Worm (Caenorhabditis elegans): ENCODE measurements around the gene F57C7.4.

Gene F57C7.4

ce11 chrX:10593756-10594376 is 4.5 kb upstream of the F57C7.4 start:
- TF ChIP-seq ama-1 (optimal IDR thresholded peaks at IDR 0.05) (no peak), B0310.2 (tag; optimal IDR thresholded peaks at IDR 0.05) (no peak), flt-1 (GFP tag; IDR thresholded peaks at IDR 0.05) (no peak), hnd-1 (tag; optimal IDR thresholded peaks at IDR 0.05) (no peak), hmg-4 (GFP tag; optimal IDR thresholded peaks at IDR 0.05) (peak; percentile 77), F13C5.2 (tag; optimal IDR thresholded peaks at IDR 0.05) (no peak), sea-1 (GFP tag; conservative IDR thresholded peaks at IDR 0.05) (no peak), ceh-13 (GFP tag; optimal IDR thresholded peaks at IDR 0.05) (no peak), ceh-36 (tag; optimal IDR thresholded peaks at IDR 0.05) (peak; percentile 3), tbx-37 (GFP tag; conservative IDR thresholded peaks at IDR 0.05) (no peak), aly-1 (tag; optimal IDR thresholded peaks at IDR 0.05) (no peak)

ce11 chrX:10593234-10593633 is 3.9 kb upstream of the F57C7.4 start, which contains the start of gene sdn-1:
Gene sdn-1 (minus strand): TSS chrX:10593334.
- TF ChIP-seq sea-1 (GFP tag; conservative IDR thresholded peaks at IDR 0.05) (no peak), ama-1 (optimal IDR thresholded peaks at IDR 0.05) (no peak), ceh-13 (GFP tag; optimal IDR thresholded peaks at IDR 0.05) (no peak), scrt-1 (GFP tag; IDR thresholded peaks at IDR 0.05) (no peak), tbx-11 (GFP tag; IDR thresholded peaks at IDR 0.05) (no peak), B0310.2 (tag; optimal IDR thresholded peaks at IDR 0.05) (no peak), hnd-1 (tag; optimal IDR thresholded peaks at IDR 0.05) (no peak), ets-7 (tag; optimal IDR thresholded peaks at IDR 0.05) (no peak), tra-4 (tag; optimal IDR thresholded peaks at IDR 0.05) (no peak), F13C5.2 (tag; optimal IDR thresholded peaks at IDR 0.05) (no peak), pes-1 (GFP tag; IDR thresholded peaks at IDR 0.05) (no peak), hmbx-1 (tag; optimal IDR thresholded peaks at IDR 0.05) (no peak), tbx-37 (GFP tag; conservative IDR thresholded peaks at IDR 0.05) (no peak), hmg-4 (GFP tag; optimal IDR thresholded peaks at IDR 0.05) (no peak), aly-1 (tag; optimal IDR thresholded peaks at IDR 0.05) (no peak)

ce11 chrX:10591208-10591782 is 1.9 kb upstream of the F57C7.4 start:
- TF ChIP-seq ets-7 (tag; optimal IDR thresholded peaks at IDR 0.05), result no peak
- TF ChIP-seq hmg-4 (GFP tag; optimal IDR thresholded peaks at IDR 0.05), result peak; percentile 9
- no peak for TF ChIP-seq ceh-13 (GFP tag; optimal IDR thresholded peaks at IDR 0.05)

ce11 chrX:10590772-10591171 is 1.4 kb upstream of the F57C7.4 start:
- no peak for TF ChIP-seq F13C5.2 (tag; optimal IDR thresholded peaks at IDR 0.05)
- peak; percentile 40 for TF ChIP-seq ama-1 (optimal IDR thresholded peaks at IDR 0.05)
- no peak for TF ChIP-seq sea-1 (GFP tag; conservative IDR thresholded peaks at IDR 0.05)
- 0 out of 2 replicates have a peak, but pooled peaks have one; percentile 22 for TF ChIP-seq pes-1 (GFP tag; IDR thresholded peaks at IDR 0.05)

- TF ChIP-seq ceh-36 (tag; optimal IDR thresholded peaks at IDR 0.05), result no peak
- TF ChIP-seq tra-4 (tag; optimal IDR thresholded peaks at IDR 0.05), result no peak
- no peak for TF ChIP-seq F13C5.2 (tag; optimal IDR thresholded peaks at IDR 0.05)
- TF ChIP-seq B0310.2 (tag; optimal IDR thresholded peaks at IDR 0.05), result no peak
- TF ChIP-seq scrt-1 (GFP tag; IDR thresholded peaks at IDR 0.05), result no peak
- TF ChIP-seq hmg-4 (GFP tag; optimal IDR thresholded peaks at IDR 0.05), result no peak
- no peak for TF ChIP-seq ama-1 (optimal IDR thresholded peaks at IDR 0.05)
- no peak for TF ChIP-seq hnd-1 (tag; optimal IDR thresholded peaks at IDR 0.05)
- TF ChIP-seq ceh-13 (GFP tag; optimal IDR thresholded peaks at IDR 0.05), result no peak
- no peak for TF ChIP-seq tbx-37 (GFP tag; conservative IDR thresholded peaks at IDR 0.05)
- no peak for TF ChIP-seq hmbx-1 (tag; optimal IDR thresholded peaks at IDR 0.05)
- TF ChIP-seq sea-1 (GFP tag; conservative IDR thresholded peaks at IDR 0.05), result no peak
Observed at ce11 chrX:10576872-10577271, 12.5 kb downstream of the F57C7.4 start, which contains the start of gene nhx-5. Gene nhx-5 (plus strand): TSS chrX:10576953.

ce11 chrX:10576410-10576809 is 13.0 kb downstream of the F57C7.4 start:
- TF ChIP-seq hmbx-1 (tag; optimal IDR thresholded peaks at IDR 0.05) (no peak), scrt-1 (GFP tag; IDR thresholded peaks at IDR 0.05) (no peak), tra-4 (tag; optimal IDR thresholded peaks at IDR 0.05) (no peak), F13C5.2 (tag; optimal IDR thresholded peaks at IDR 0.05) (no peak), aly-1 (tag; optimal IDR thresholded peaks at IDR 0.05) (no peak), ceh-13 (GFP tag; optimal IDR thresholded peaks at IDR 0.05) (no peak), tbx-11 (GFP tag; IDR thresholded peaks at IDR 0.05) (no peak), sea-1 (GFP tag; conservative IDR thresholded peaks at IDR 0.05) (no peak), tbx-37 (GFP tag; conservative IDR thresholded peaks at IDR 0.05) (no peak), pes-1 (GFP tag; IDR thresholded peaks at IDR 0.05) (no peak), ceh-36 (tag; optimal IDR thresholded peaks at IDR 0.05) (no peak), hmg-4 (GFP tag; optimal IDR thresholded peaks at IDR 0.05) (no peak), flt-1 (GFP tag; IDR thresholded peaks at IDR 0.05) (no peak), B0310.2 (tag; optimal IDR thresholded peaks at IDR 0.05) (no peak), ama-1 (optimal IDR thresholded peaks at IDR 0.05) (no peak), hnd-1 (tag; optimal IDR thresholded peaks at IDR 0.05) (no peak)

- TF ChIP-seq hnd-1 (tag; optimal IDR thresholded peaks at IDR 0.05) (no peak), pes-1 (GFP tag; IDR thresholded peaks at IDR 0.05) (no peak), tra-4 (tag; optimal IDR thresholded peaks at IDR 0.05) (no peak), aly-1 (tag; optimal IDR thresholded peaks at IDR 0.05) (no peak)
Observed at ce11 chrX:10569185-10569584, 20.2 kb downstream of the F57C7.4 start, which contains the start of gene bet-2. Gene bet-2 (plus strand): TSS chrX:10569273.
